Fruit fly (Drosophila melanogaster) whole organism, embryonic: ENCODE measurements around the gene IntS6.

Source experiments
- CG15011 ChIP-seq: fragments of 200-800 bp; sonication (Bioruptor generic); optimal IDR thresholded peaks from 3 replicates; lab custom pipeline; 2018; ENCODE audit warnings: missing biosample characterization, mild to moderate bottlenecking, missing genetic modification characterization
- Fer1 ChIP-seq: fragments of 200-800 bp; sonication (Bioruptor generic); optimal IDR thresholded peaks from 2 replicates; lab custom pipeline; 2017; ENCODE audit warnings: missing biosample characterization, mild to moderate bottlenecking, missing genetic modification characterization
- GATAe ChIP-seq: fragments of 200-800 bp; sonication (Bioruptor generic); conservative IDR thresholded peaks from 2 replicates; pipeline ENCODE4 v1.3.6; 2022; ENCODE audit warnings: missing biosample characterization, missing genetic modification characterization
- NC2α ChIP-seq: fragments of 200-800 bp; sonication (Bioruptor generic); optimal IDR thresholded peaks from 2 replicates; lab custom pipeline; 2016; ENCODE audit warnings: missing biosample characterization, missing genetic modification characterization
- lov ChIP-seq, 2 experiments: fragments of 200-800 bp in 1 of 2; fragments of >200 bp in 1 of 2; sonication (Bioruptor generic) in 1 of 2; IDR thresholded peaks in 1 of 2; optimal IDR thresholded peaks in 1 of 2; 2 replicates in 1 of 2; 3 replicates in 1 of 2; pipeline versions ENCODE4 v1.3.6 to Lab custom; 2017 to 2022; ENCODE audit warnings: missing biosample characterization in 1 of 2, missing genetic modification characterization in 1 of 2

- TF ChIP-seq CG15011 (GFP tag; lab: Kevin White, UChicago) (no peak), Fer1 (GFP tag; lab: Kevin White, UChicago) (no peak), lov (optimal IDR thresholded peaks at IDR 0.05; lab: Kevin White, UChicago) (no peak), lov (GFP tag; IDR thresholded peaks at IDR 0.05; lab: Robert Waterston, UW) (no peak), NC2α (GFP tag; lab: Kevin White, UChicago) (no peak), GATAe (no peak)
These were observed 31.4 kb downstream of the IntS6 start for dm6 chrX:5715455-5716227.
